Worm (Caenorhabditis elegans) whole organism, L4/young adult: ENCODE measurements around the gene unc-115.

Experiments used
- W03F9.2 ChIP-seq: fragments of 150-350 bp; optimal IDR thresholded peaks from 2 replicates; lab custom pipeline; 2014; ENCODE audit warnings: missing biosample characterization, missing genetic modification characterization
- dao-5 ChIP-seq: sonication (generic microtip); optimal IDR thresholded peaks from 2 replicates; lab custom pipeline; 2016; ENCODE audit warnings: missing genotype, missing genetic modification characterization, moderate library complexity, missing compliant biosample characterization
- him-1 ChIP-seq: sonication (generic microtip); optimal IDR thresholded peaks from 2 replicates; lab custom pipeline; 2016; ENCODE audit warnings: missing genotype, missing genetic modification reagents, missing genetic modification characterization, missing compliant biosample characterization

ce11 chrX:10168534-10168933 is 21.8 kb downstream of the unc-115 start:
- TF ChIP-seq him-1 (no peak), dao-5 (tag; lab: Kevin White, UChicago) (no peak), W03F9.2 (tag; lab: Kevin White, UChicago) (no peak)
